Fruit fly (Drosophila melanogaster): ENCODE measurements around the gene Snoo.

DNA sequence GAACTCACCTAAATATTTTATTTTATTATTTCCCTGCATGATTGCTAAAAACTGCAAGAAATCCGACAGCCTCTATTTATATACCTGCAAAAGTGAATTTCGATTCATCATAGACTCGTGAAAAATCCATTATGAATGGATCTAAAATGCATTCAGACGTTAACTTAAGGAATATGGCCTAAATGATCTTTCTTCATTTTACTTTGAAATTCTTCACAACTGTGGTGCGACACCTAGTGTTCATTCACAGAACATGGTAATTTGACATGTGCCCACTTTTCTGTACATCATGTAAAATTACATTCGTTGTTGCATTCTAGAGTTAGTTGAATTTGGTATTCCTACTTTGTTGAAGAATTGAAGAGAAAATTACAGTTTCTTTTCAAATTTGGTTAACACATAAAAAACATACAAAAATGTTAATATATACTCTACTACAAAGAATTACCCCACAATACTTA lies 93.3 kb downstream of the Snoo start, which contains the start of gene Spn28Db:
- TF ChIP-seq EcR (GFP tag; optimal IDR thresholded peaks at IDR 0.05) (no peak), Dll (optimal IDR thresholded peaks at IDR 0.05) (no peak), psq (optimal IDR thresholded peaks at IDR 0.05) (no peak), CG8478 (optimal IDR thresholded peaks at IDR 0.05) (no peak), usp (GFP tag; optimal IDR thresholded peaks at IDR 0.05) (no peak)

Data from whole organism.